Worm (Caenorhabditis elegans) whole organism, mixed stage, embryonic: ENCODE data around the gene nhr-258.

ENCODE experiments used
- bed-3 ChIP-seq: fragments of 200-800 bp; sonication (Bioruptor generic); optimal IDR thresholded peaks from 3 replicates; lab custom pipeline; 2018; ENCODE audit warnings: mild to moderate bottlenecking, missing genetic modification characterization, moderate library complexity, missing compliant biosample characterization
- ceh-83 ChIP-seq: fragments of 200-800 bp; sonication (Bioruptor generic); optimal IDR thresholded peaks from 2 replicates; lab custom pipeline; 2018; ENCODE audit warnings: mild to moderate bottlenecking, missing genetic modification characterization, missing compliant biosample characterization
- ces-1 ChIP-seq: fragments of 150-350 bp; optimal IDR thresholded peaks from 2 replicates; lab custom pipeline; 2014; ENCODE audit warnings: missing biosample characterization, missing genetic modification reagents, missing genetic modification characterization
- lin-13 ChIP-seq: fragments of 150-350 bp; optimal IDR thresholded peaks from 2 replicates; lab custom pipeline; 2014; ENCODE audit warnings: missing biosample characterization, missing genetic modification characterization
- nhr-237 ChIP-seq: fragments of 150-350 bp; optimal IDR thresholded peaks from 2 replicates; lab custom pipeline; 2014; ENCODE audit warnings: missing biosample characterization, missing genetic modification characterization
- nhr-28 ChIP-seq: fragments of 150-350 bp; optimal IDR thresholded peaks from 2 replicates; lab custom pipeline; 2014; ENCODE audit warnings: missing biosample characterization, missing genetic modification characterization
- nhr-76 ChIP-seq: sonication (generic microtip); optimal IDR thresholded peaks from 2 replicates; lab custom pipeline; 2017; ENCODE audit warnings: missing biosample characterization, missing genetic modification characterization
- pha-4 ChIP-seq: fragments of 150-350 bp; optimal IDR thresholded peaks from 2 replicates; lab custom pipeline; 2018; ENCODE audit warnings: missing biosample characterization, missing genetic modification reagents, missing genetic modification characterization
- sem-2 ChIP-seq: fragments of 200-800 bp; sonication (Bioruptor generic); optimal IDR thresholded peaks from 2 replicates; lab custom pipeline; 2018; ENCODE audit warnings: mild to moderate bottlenecking, missing genetic modification characterization, missing compliant biosample characterization
- snpc-4 ChIP-seq: fragments of 150-350 bp; optimal IDR thresholded peaks from 2 replicates; lab custom pipeline; 2014; ENCODE audit warnings: missing biosample characterization, missing genetic modification characterization
- unc-39 ChIP-seq: fragments of 150-350 bp; optimal IDR thresholded peaks from 2 replicates; lab custom pipeline; 2014; ENCODE audit warnings: missing biosample characterization, missing genetic modification characterization
- unc-62 ChIP-seq: fragments of 150-350 bp; optimal IDR thresholded peaks from 2 replicates; lab custom pipeline; 2014; ENCODE audit warnings: missing biosample characterization, missing genetic modification reagents, missing genetic modification characterization
- ztf-11 ChIP-seq: fragments of 150-350 bp; optimal IDR thresholded peaks from 2 replicates; lab custom pipeline; 2014; ENCODE audit warnings: missing biosample characterization, missing genetic modification characterization

DNA sequence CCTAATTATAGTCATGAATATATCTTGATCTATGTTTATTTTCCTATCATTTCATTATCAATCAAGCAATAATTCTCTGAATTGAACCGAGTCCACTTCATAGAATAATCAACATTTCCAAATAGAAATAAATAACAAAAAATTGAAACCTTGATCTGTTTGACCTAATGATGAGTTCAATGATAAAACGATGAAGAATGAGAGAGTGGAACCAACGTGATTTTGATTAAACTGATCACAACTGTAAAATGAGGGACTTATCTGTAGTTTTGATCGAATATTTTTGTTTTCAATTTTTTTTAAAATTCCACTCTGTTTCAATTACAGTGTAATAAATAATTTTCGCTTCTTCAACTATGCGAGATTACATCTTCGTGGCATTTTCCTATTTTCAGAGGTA, 1.8 kb upstream of the nhr-258 start:
- TF ChIP-seq sem-2 (GFP tag; lab: Kevin White, UChicago) (no peak), ces-1 (no peak), nhr-237 (tag; lab: Kevin White, UChicago) (no peak), ceh-83 (no peak), nhr-76 (tag; lab: Kevin White, UChicago) (no peak), unc-39 (no peak), ztf-11 (tag; lab: Kevin White, UChicago) (no peak), unc-62 (GFP tag; lab: Kevin White, UChicago) (no peak), snpc-4 (tag; lab: Kevin White, UChicago) (no peak), lin-13 (no peak), pha-4 (tag; lab: Kevin White, UChicago) (no peak), bed-3 (GFP tag; lab: Kevin White, UChicago) (no peak), nhr-28 (tag; lab: Kevin White, UChicago) (no peak)
